Fruit fly (Drosophila melanogaster) whole organism, wandering third instar larva: ENCODE results near the gene Mbs.

Source experiments
- Abd-B ChIP-seq: fragments of >200 bp; optimal IDR thresholded peaks from 2 replicates; lab custom pipeline; 2017; ENCODE audit warnings: missing biosample characterization, missing genetic modification characterization
- CG32264 ChIP-seq: fragments of 200-800 bp; sonication (Bioruptor generic); optimal IDR thresholded peaks from 2 replicates; lab custom pipeline; 2016; ENCODE audit warnings: missing biosample characterization, missing genetic modification characterization
- CG9705 ChIP-seq: fragments of 200-800 bp; sonication (Bioruptor generic); optimal IDR thresholded peaks from 2 replicates; lab custom pipeline; 2018; ENCODE audit warnings: missing biosample characterization, mild to moderate bottlenecking, missing genetic modification characterization
- CrebA ChIP-seq: fragments of 200-800 bp; sonication (Bioruptor generic); optimal IDR thresholded peaks from 2 replicates; lab custom pipeline; 2016; ENCODE audit warnings: missing biosample characterization, mild to moderate bottlenecking, missing genetic modification characterization, borderline replicate concordance
- Dfd ChIP-seq: fragments of >200 bp; optimal IDR thresholded peaks from 2 replicates; lab custom pipeline; 2017; ENCODE audit warnings: missing biosample characterization, missing genetic modification characterization
- Dif ChIP-seq: fragments of 200-275, 200-300 bp; sonication (Bioruptor generic); optimal IDR thresholded peaks from 2 replicates; lab custom pipeline; 2018; ENCODE audit warnings: missing biosample characterization, missing genetic modification characterization; ENCODE audit not compliant: partially characterized antibody
- GATAd ChIP-seq: sonication (Bioruptor generic); optimal IDR thresholded peaks from 2 replicates; lab custom pipeline; 2016; ENCODE audit warnings: missing biosample characterization, missing genetic modification characterization
- HLH106 ChIP-seq: fragments of 200-800 bp; optimal IDR thresholded peaks from 3 replicates; lab custom pipeline; 2019; ENCODE audit warnings: missing biosample characterization, mild to moderate bottlenecking, missing genetic modification characterization, moderate library complexity
- Hnf4 ChIP-seq: fragments of 200-800 bp; sonication (Bioruptor generic); optimal IDR thresholded peaks from 2 replicates; lab custom pipeline; 2016; ENCODE audit warnings: missing biosample characterization, mild to moderate bottlenecking, missing genetic modification characterization
- Hr78 ChIP-seq: fragments of >200 bp; optimal IDR thresholded peaks from 2 replicates; lab custom pipeline; 2017; ENCODE audit warnings: missing biosample characterization, missing genetic modification characterization
- Hr83 ChIP-seq: fragments of 200-300 bp; sonication (Bioruptor generic); optimal IDR thresholded peaks from 2 replicates; lab custom pipeline; 2016; ENCODE audit warnings: missing biosample characterization, mild to moderate bottlenecking, missing genetic modification characterization, moderate library complexity; ENCODE audit not compliant: poor library complexity, severe bottlenecking
- Jra ChIP-seq: sonication (Bioruptor generic); optimal IDR thresholded peaks from 2 replicates; lab custom pipeline; 2016; ENCODE audit warnings: missing biosample characterization, missing genetic modification characterization
- Mio ChIP-seq: sonication (Bioruptor generic); optimal IDR thresholded peaks from 2 replicates; lab custom pipeline; 2016; ENCODE audit warnings: missing biosample characterization, missing genetic modification characterization
- Myc ChIP-seq: fragments of >200 bp; optimal IDR thresholded peaks from 2 replicates; lab custom pipeline; 2017
- N ChIP-seq: fragments of >200 bp; optimal IDR thresholded peaks from 2 replicates; lab custom pipeline; 2018; ENCODE audit warnings: missing biosample characterization, missing external identifiers, missing genetic modification characterization
- OdsH ChIP-seq: fragments of 200-800 bp; sonication (Bioruptor generic); optimal IDR thresholded peaks from 2 replicates; lab custom pipeline; 2016; ENCODE audit warnings: missing biosample characterization, mild to moderate bottlenecking, missing genetic modification characterization
- Rel ChIP-seq, 2 experiments: fragments of 200-800 bp; sonication (Bioruptor generic) in 1 of 2; optimal IDR thresholded peaks; 2 replicates in 1 of 2; 3 replicates in 1 of 2; lab custom pipeline; 2016 to 2019; ENCODE audit warnings: mild to moderate bottlenecking in 2 of 2, missing biosample characterization in 2 of 2, missing genetic modification characterization in 2 of 2, moderate library complexity in 1 of 2
- Sp1 ChIP-seq: fragments of 200-800 bp; sonication (Bioruptor generic); optimal IDR thresholded peaks from 3 replicates; lab custom pipeline; 2019; ENCODE audit warnings: missing biosample characterization, mild to moderate bottlenecking, missing genetic modification characterization, moderate library complexity
- Vsx2 ChIP-seq: fragments of 200-300, 225-300 bp; sonication (Bioruptor generic); optimal IDR thresholded peaks from 2 replicates; lab custom pipeline; 2018; ENCODE audit warnings: missing biosample characterization, missing genetic modification characterization; ENCODE audit not compliant: partially characterized antibody
- br ChIP-seq: fragments of 200-800 bp; sonication (Bioruptor generic); optimal IDR thresholded peaks from 2 replicates; lab custom pipeline; 2016; ENCODE audit warnings: missing biosample characterization, missing genetic modification characterization
- brk ChIP-seq: fragments of 200-800 bp; sonication (Bioruptor generic); optimal IDR thresholded peaks from 2 replicates; lab custom pipeline; 2016; ENCODE audit warnings: missing biosample characterization, mild to moderate bottlenecking, missing genetic modification characterization
- dl ChIP-seq, 2 experiments: fragments of 175-275, 200-275 bp in 1 of 2; fragments of 200-275 bp in 1 of 2; sonication (Bioruptor generic); optimal IDR thresholded peaks; lab custom pipeline; 2018; ENCODE audit warnings: mild to moderate bottlenecking in 2 of 2, missing biosample characterization in 2 of 2, missing genetic modification characterization in 2 of 2, moderate library complexity in 2 of 2; ENCODE audit not compliant: partially characterized antibody in 2 of 2, insufficient read depth in 1 of 2
- dmrt93B ChIP-seq: fragments of 200-800 bp; sonication (Bioruptor generic); optimal IDR thresholded peaks from 2 replicates; lab custom pipeline; 2018; ENCODE audit warnings: missing biosample characterization, mild to moderate bottlenecking, missing genetic modification characterization
- dsf ChIP-seq: sonication (Bioruptor generic); optimal IDR thresholded peaks from 2 replicates; lab custom pipeline; 2016; ENCODE audit warnings: missing biosample characterization, missing genetic modification characterization, borderline replicate concordance
- ey ChIP-seq: fragments of 200-800 bp; sonication (Bioruptor generic); optimal IDR thresholded peaks from 2 replicates; lab custom pipeline; 2016; ENCODE audit warnings: missing biosample characterization, missing genetic modification characterization
- foxo ChIP-seq, 2 experiments: fragments of 200-800 bp; sonication (Bioruptor generic); optimal IDR thresholded peaks; 2 replicates in 1 of 2; 3 replicates in 1 of 2; lab custom pipeline; 2016 to 2017; ENCODE audit warnings: missing biosample characterization in 2 of 2, missing genetic modification characterization in 2 of 2
- fru ChIP-seq: fragments of 200-800 bp; sonication (Bioruptor generic); optimal IDR thresholded peaks from 3 replicates; lab custom pipeline; 2016; ENCODE audit warnings: missing biosample characterization, mild to moderate bottlenecking, missing genetic modification characterization
- h ChIP-seq: fragments of 200-800 bp; sonication (Bioruptor generic); optimal IDR thresholded peaks from 3 replicates; lab custom pipeline; 2016; ENCODE audit warnings: missing biosample characterization, mild to moderate bottlenecking, missing genetic modification characterization
- jim ChIP-seq: fragments of 175-275, 200-325 bp; sonication (Bioruptor generic); optimal IDR thresholded peaks from 2 replicates; lab custom pipeline; 2016; ENCODE audit warnings: missing biosample characterization, mild to moderate bottlenecking, missing genetic modification characterization
- lola ChIP-seq: fragments of >200 bp; optimal IDR thresholded peaks from 2 replicates; lab custom pipeline; 2017; ENCODE audit warnings: missing biosample characterization, missing genetic modification characterization
- pan ChIP-seq: fragments of >200 bp; optimal IDR thresholded peaks from 2 replicates; lab custom pipeline; 2017
- psq ChIP-seq: fragments of 200-800 bp; sonication (Bioruptor generic); optimal IDR thresholded peaks from 3 replicates; lab custom pipeline; 2017; ENCODE audit warnings: missing biosample characterization, mild to moderate bottlenecking, missing genetic modification characterization, moderate library complexity
- rgr ChIP-seq: fragments of 200-800 bp; sonication (Bioruptor generic); optimal IDR thresholded peaks from 3 replicates; lab custom pipeline; 2016; ENCODE audit warnings: missing biosample characterization, mild to moderate bottlenecking, missing genetic modification characterization
- sage ChIP-seq: fragments of 200-800 bp; sonication (Bioruptor generic); optimal IDR thresholded peaks from 2 replicates; lab custom pipeline; 2016; ENCODE audit warnings: missing biosample characterization, mild to moderate bottlenecking, missing genetic modification characterization
- sv ChIP-seq: fragments of 200-800 bp; sonication (Bioruptor generic); optimal IDR thresholded peaks from 3 replicates; lab custom pipeline; 2016; ENCODE audit warnings: missing biosample characterization, missing genetic modification characterization
- tai ChIP-seq: sonication (Bioruptor generic); optimal IDR thresholded peaks from 2 replicates; lab custom pipeline; 2016; ENCODE audit warnings: missing biosample characterization, missing genetic modification characterization
- usp ChIP-seq: fragments of >200 bp; optimal IDR thresholded peaks from 2 replicates; lab custom pipeline; 2017; ENCODE audit warnings: missing biosample characterization, missing genetic modification characterization
- woc ChIP-seq: sonication (Bioruptor generic); optimal IDR thresholded peaks from 2 replicates; lab custom pipeline; 2016; ENCODE audit warnings: missing biosample characterization, mild to moderate bottlenecking, missing genetic modification characterization

Gene Mbs

dm6 chr3L:16004401-16005237, 47.1 kb upstream of the Mbs start, which contains the start of the genes hzg and mRpS31:
TSS of gene hzg (minus strand) at chr3L:16004736.
TSS of gene mRpS31 (plus strand) at chr3L:16005193.
- TF ChIP-seq sv (GFP tag; lab: Kevin White, UChicago) (peak; percentile 37), Rel (GFP tag; optimal IDR thresholded peaks at IDR 0.05; lab: Kevin White, UChicago) (peak; percentile 25), Rel (tag; optimal IDR thresholded peaks at IDR 0.05; lab: Kevin White, UChicago) (peak; percentile 88), h (GFP tag; lab: Kevin White, UChicago) (peak; percentile 52), OdsH (GFP tag; lab: Kevin White, UChicago) (peak; percentile 51), Jra (GFP tag; lab: Kevin White, UChicago) (peak; percentile 31), CG32264 (GFP tag; lab: Kevin White, UChicago) (no peak), Hr78 (GFP tag; lab: Kevin White, UChicago) (no peak), Dif (GFP tag; lab: Kevin White, UChicago) (no peak), rgr (peak; percentile 38), dl (GFP tag; optimal IDR thresholded peaks at IDR 0.05; lab: Kevin White, UChicago; ENCODE audit: insufficient read depth in 1 of 2, partially characterized antibody in 2 of 2) (no peak), Mio (GFP tag; lab: Kevin White, UChicago) (no peak), sage (peak; percentile 10), N (GFP tag; lab: Kevin White, UChicago) (no peak), dsf (GFP tag; lab: Kevin White, UChicago) (peak; percentile 33), Hr83 (GFP tag; lab: Kevin White, UChicago) (peak; percentile 28), fru (GFP tag; lab: Kevin White, UChicago) (peak; percentile 45), Vsx2 (GFP tag; lab: Kevin White, UChicago) (no peak), tai (no peak), brk (GFP tag; lab: Kevin White, UChicago) (no peak), lola (GFP tag; lab: Kevin White, UChicago) (no peak), woc (peak; percentile 61), Dfd (GFP tag; lab: Kevin White, UChicago) (no peak), CG9705 (GFP tag; lab: Kevin White, UChicago) (peak; percentile 10), br (GFP tag; lab: Kevin White, UChicago) (peak; percentile 5), jim (GFP tag; lab: Kevin White, UChicago) (no peak), usp (GFP tag; lab: Kevin White, UChicago) (no peak), Abd-B (GFP tag; lab: Kevin White, UChicago) (no peak), GATAd (GFP tag; lab: Kevin White, UChicago) (no peak), pan (lab: Kevin White, UChicago) (no peak), HLH106 (tag; lab: Kevin White, UChicago) (peak; percentile 74), Sp1 (peak; percentile 69), dmrt93B (GFP tag; lab: Kevin White, UChicago) (peak; percentile 4), foxo (GFP tag; optimal IDR thresholded peaks at IDR 0.05; lab: Kevin White, UChicago) (peak; percentile 39 to 63), psq (GFP tag; lab: Kevin White, UChicago) (peak; percentile 97), ey (GFP tag; lab: Kevin White, UChicago) (peak; percentile 57), Hnf4 (GFP tag; lab: Kevin White, UChicago) (peak; percentile 59), CrebA (GFP tag; lab: Kevin White, UChicago) (no peak), Myc (peak; percentile 93)

DNA sequence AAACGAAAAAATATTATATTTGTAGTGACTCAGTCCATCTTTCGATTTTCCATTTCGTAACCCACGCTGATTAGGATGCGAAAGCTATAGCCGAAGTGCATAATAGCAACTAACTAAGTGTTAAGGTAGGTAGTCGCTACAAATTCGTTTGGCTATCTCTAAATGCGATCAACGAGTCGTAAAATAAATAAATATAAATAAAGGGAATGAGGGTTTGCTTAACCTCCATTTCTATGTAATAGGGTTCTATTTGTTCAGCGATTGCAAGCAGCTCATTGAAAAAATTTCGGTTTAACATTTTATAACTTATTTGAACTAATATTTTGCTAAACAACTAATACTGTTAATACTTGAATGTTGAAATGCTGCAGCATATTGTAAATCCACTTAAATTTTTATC, 41.6 kb upstream of the Mbs start:
- TF ChIP-seq N (GFP tag; lab: Kevin White, UChicago) (no peak), sage (no peak), Rel (GFP tag; optimal IDR thresholded peaks at IDR 0.05; lab: Kevin White, UChicago) (no peak), Rel (tag; optimal IDR thresholded peaks at IDR 0.05; lab: Kevin White, UChicago) (no peak), psq (GFP tag; lab: Kevin White, UChicago) (no peak), Abd-B (GFP tag; lab: Kevin White, UChicago) (no peak), jim (GFP tag; lab: Kevin White, UChicago) (no peak), Sp1 (no peak), Hr83 (GFP tag; lab: Kevin White, UChicago) (no peak), CG32264 (GFP tag; lab: Kevin White, UChicago) (no peak), brk (GFP tag; lab: Kevin White, UChicago) (no peak), ey (GFP tag; lab: Kevin White, UChicago) (no peak), usp (GFP tag; lab: Kevin White, UChicago) (no peak), woc (no peak), rgr (no peak), Dif (GFP tag; lab: Kevin White, UChicago) (no peak), h (GFP tag; lab: Kevin White, UChicago) (no peak), foxo (GFP tag; optimal IDR thresholded peaks at IDR 0.05; lab: Kevin White, UChicago) (no peak), GATAd (GFP tag; lab: Kevin White, UChicago) (no peak)
